Fruit fly (Drosophila melanogaster) whole organism, larva: ENCODE results near the gene CG13044.

ENCODE experiments used
- noc ChIP-seq: fragments of 200-800 bp; sonication (Bioruptor generic); optimal IDR thresholded peaks from 3 replicates; lab custom pipeline; 2019; ENCODE audit warnings: missing biosample characterization, mild to moderate bottlenecking, missing genetic modification characterization, moderate library complexity

Gene CG13044

DNA sequence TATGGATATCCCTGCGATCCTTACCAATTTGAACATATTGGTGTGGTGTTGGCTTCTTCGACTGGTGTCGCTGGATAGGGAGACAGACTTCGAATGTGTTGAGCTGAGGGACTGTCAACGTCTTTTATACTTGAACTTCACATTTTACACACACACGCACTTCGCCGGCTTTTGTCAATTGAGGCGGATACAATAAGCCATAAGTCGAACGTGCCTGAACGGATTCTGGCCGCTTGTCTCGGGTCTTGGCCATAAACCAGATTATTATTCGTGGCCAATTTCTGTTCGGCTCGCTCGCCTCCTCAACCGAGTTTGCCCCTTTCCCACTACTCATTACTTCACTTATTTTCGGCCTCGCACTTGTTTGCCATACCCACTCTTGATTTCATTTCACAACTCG lies at the start of gene CG13044:
Gene CG13044, minus strand, starts transcription at position 101 of the 400 bp plus-strand sequence.
- no peak for TF ChIP-seq noc (tag; lab: Kevin White, UChicago)

DNA sequence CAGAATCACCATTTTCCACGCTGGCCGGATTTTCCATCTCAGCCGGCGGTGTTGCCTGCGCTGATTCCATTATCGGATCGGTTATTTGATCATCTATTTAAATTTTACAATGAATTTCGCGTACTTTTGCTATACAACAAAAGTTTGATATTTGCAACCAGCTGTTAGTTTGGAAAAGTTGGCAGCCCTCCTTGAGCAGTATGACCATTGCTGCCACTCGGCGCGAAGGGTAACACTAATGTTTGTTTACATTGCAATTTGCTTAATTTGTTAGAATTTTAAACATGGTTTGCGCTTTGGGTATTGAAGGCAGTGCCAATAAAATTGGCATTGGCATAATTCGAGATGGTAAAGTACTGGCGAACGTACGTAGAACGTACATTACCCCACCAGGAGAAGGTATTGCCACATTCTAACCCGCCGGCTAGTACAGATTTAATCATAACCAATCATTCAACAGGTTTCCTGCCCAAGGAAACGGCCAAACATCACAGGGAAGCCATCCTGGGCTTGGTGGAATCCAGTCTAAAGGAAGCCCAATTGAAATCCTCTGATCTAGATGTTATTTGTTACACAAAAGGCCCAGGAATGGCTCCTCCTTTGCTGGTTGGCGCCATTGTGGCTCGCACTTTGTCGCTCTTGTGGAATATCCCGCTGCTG lies 48.9 kb upstream of the CG13044 start, which contains the start of the genes Golgin104 and Tcs3:
Gene Golgin104, minus strand, starts transcription at position 182 of the 660 bp plus-strand sequence.
Gene Tcs3, plus strand, starts transcription at position 222 of the 660 bp plus-strand sequence.
- TF ChIP-seq noc (tag; lab: Kevin White, UChicago), result no peak

DNA sequence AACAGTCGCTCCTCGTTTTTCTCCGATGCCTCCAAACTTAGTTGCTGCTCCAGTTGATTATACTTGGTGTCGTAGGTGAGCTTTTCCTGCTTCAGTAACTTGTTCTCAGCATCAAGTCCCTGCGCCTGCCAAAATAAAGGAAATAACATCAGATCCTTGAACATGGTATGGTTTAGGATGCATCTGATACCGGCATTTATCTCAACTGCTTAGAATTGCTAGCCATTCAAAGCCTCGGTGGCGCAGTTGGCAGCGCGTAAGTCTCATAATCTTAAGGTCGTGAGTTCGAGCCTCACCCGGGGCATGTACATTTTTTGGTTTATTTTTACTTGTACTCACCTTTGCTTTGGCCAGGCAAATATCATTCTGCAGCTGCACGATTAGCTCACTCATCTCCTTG lies 46.7 kb upstream of the CG13044 start:
- no peak for TF ChIP-seq noc (tag; lab: Kevin White, UChicago)

DNA sequence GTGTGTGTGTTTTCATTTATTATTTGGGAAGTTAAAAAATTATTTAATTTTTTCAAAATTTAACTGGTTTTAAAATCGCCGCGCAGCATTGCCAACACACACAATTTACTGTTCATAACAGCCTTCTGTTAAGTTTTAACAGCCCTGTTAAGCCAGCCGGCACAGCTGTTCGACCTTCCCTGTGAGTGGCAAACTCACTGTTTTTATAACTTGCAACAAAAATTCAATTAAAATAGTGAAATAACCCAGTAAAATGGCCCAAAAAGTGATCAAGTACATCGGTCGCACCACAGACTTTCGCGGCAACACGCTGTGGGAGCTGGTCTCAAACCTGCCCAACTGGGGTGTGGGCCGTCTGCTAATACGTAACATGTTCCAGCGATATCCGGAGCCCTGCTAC lies 44.9 kb upstream of the CG13044 start, which contains the start of gene mRpS34:
Gene mRpS34, plus strand, starts transcription at position 161 of the 400 bp plus-strand sequence.
- no peak for TF ChIP-seq noc (tag; lab: Kevin White, UChicago)

DNA sequence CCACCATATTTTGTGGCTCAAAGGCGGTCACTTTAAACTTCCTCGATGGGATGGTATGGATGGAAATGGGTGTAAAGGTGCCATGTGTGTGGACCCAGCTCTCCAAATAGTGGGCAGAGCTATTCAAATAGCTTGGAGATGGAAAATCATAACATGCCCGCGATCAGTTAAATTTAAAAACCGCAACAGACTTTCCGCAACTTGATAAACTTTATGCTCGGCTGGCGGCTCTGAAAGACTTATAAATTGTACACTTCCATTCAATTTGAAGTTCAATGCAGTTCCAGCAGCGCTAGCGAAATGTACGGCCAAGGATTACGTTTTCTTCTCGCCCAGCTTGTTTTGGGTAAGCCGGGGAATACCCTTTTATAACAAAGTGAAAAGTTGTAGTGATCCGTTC lies 43.0 kb upstream of the CG13044 start, which contains the start of gene CG33257:
Gene CG33257, plus strand, starts transcription at position 301 of the 400 bp plus-strand sequence.
- TF ChIP-seq noc (tag; lab: Kevin White, UChicago), result no peak

DNA sequence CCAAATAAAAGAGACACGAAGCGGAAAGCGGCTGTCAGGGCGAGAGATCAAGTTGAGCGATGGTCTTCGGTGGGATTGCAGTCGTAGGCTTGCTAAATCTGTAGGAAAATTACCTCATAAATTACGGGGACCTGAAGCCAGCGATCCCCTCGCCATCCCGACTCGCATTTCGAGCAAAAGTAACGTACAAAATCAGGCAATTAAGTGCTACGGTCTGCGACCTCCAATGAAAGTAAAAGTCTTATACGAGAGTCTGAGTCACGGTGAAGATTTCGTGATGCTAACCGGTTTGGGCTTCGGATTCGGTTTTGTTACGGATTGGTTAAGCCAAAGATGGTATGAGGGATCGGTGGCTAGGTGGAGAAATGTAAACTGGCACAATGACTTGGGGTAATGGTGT lies 36.9 kb upstream of the CG13044 start:
- no peak for TF ChIP-seq noc (tag; lab: Kevin White, UChicago)

DNA sequence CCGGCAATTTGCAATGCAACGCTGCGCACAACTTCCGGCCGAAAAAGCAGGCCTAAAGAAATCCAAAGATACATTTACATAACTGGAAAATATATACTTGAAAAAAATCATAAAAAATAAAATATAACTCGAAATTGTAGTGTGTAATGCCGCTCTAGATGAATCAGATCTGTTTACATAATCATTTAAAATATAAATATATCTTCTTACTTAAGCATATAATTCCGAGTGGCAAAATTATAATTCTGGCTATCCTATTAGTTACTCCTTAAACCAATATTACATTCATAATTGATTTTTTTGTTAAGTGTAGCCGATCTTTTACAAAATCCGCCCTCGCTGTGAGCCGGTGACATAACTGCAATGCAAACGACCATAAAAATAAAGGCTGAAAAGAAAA lies 36.5 kb upstream of the CG13044 start:
- TF ChIP-seq noc (tag; lab: Kevin White, UChicago), result no peak

DNA sequence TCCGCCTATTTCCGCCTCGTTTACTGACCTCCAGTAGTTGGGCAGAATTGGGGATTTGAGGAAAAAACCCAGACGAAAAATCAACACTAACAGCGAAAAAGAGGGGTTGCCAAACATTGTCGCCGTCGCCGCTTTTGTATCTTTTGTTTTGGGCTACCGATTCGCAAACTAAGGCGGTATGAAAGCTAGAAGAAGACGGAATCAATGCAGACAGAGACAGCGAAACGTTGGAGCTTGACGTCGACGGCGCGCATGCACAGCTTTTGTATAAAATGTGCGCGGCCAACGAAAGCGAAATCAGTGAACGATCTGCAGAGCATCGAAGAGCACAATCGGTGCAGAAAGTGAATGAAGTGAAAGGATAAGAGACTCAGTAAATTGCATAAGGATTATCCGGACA lies 35.7 kb upstream of the CG13044 start, which contains the start of gene CG4998:
Gene CG4998, plus strand, starts transcription at position 301 of the 400 bp plus-strand sequence.
- no peak for TF ChIP-seq noc (tag; lab: Kevin White, UChicago)

DNA sequence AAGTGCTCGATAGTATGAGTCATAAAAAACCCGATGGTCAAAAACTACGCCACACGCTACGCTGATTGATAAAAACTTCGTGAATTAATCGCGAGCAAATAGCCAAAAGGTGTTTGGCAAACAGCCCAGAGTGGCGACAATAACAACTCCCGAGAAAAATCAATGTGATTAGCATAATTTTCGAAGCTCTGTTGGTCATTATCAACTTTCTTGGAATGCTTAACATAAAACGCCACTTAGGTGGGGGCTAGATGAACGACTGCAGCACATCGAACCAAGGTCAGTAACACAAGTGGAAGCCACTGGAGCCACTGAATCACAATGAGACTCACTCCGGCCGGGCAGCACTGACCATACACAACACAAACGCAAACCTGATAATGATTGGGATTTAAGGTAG lies 34.8 kb upstream of the CG13044 start:
- TF ChIP-seq noc (tag; lab: Kevin White, UChicago), result no peak

DNA sequence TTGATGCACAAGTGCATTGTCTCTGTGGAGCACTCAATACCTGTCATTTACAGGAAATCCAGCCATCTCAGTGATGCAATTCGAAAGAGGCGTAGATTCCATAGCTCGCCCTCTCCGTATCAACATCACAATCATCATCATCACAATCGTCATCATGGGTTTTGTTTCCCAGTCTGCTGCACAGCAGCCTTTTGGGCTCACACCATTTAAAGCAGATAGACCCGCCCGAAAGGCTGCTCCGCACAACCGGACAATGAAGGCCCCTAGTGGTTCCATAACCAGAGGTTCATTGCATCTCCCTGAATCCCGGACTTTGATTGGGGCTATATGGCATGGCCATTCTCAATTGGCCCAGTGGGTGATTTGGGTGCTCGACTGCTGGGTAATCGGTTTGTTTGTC lies 31.9 kb upstream of the CG13044 start:
- no peak for TF ChIP-seq noc (tag; lab: Kevin White, UChicago)

DNA sequence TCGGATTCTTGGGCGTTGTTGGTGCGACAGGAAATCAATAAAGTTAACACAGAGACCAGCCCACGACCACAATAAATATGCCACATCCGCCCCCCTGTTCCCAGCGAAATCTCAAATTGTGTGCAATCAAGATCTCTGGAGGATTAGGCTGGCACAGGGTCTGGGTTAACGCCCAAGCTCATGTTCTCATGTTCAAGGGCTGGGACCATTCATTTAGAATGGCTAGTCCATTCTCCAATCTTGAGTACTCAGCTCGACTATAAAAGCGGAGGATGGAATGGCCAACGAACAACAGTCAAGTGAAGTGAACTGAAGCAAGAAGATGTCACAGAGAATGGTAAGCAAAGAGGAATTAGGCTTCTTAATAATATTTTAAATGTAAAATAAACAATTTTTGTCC lies 30.0 kb upstream of the CG13044 start, which contains the start of gene CG13056:
Gene CG13056, plus strand, starts transcription at position 301 of the 400 bp plus-strand sequence.
- no peak for TF ChIP-seq noc (tag; lab: Kevin White, UChicago)

DNA sequence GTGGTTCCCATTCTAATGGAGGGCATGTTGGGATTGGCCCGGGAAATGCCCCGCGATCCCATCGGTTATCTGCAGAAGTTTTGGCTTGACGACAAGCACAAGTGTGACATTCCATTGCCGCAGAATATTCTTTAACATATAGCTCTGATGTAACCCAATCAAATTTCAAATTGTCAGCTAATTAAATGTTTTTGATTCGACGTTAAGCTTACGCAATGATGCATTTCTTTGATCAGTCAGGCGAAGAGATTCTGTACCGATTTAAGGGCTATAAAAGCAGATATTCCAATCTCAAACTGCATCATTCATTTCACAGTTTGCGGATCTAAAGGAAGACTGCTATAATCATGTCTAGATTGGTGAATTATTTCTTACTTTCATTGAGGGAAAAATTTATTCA lies 28.7 kb upstream of the CG13044 start, which contains the start of gene retinin:
Gene retinin, plus strand, starts transcription at position 301 of the 400 bp plus-strand sequence.
- TF ChIP-seq noc (tag; lab: Kevin White, UChicago), result no peak

DNA sequence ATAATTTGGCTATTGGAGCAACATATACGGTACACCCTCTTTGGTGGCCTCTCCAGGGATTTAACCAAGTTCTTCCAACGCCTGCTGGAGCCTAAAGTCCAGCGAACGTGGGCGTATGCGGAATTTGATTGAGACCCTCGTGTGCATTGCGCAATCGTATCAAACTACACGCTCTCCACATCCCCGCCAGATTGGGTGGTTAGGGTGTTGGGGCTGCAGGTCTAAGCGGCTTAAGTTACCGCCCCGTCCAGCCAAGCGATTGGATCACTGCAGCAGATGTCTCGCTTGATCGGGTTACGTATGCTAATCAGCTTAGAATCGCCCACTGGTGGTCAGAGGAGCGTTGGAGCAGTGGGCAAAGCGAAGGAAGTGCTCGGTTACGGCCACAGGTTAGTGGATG lies 27.8 kb upstream of the CG13044 start, which contains the start of gene CG33060:
Gene CG33060, plus strand, starts transcription at position 301 of the 400 bp plus-strand sequence.
- TF ChIP-seq noc (tag; lab: Kevin White, UChicago), result no peak

DNA sequence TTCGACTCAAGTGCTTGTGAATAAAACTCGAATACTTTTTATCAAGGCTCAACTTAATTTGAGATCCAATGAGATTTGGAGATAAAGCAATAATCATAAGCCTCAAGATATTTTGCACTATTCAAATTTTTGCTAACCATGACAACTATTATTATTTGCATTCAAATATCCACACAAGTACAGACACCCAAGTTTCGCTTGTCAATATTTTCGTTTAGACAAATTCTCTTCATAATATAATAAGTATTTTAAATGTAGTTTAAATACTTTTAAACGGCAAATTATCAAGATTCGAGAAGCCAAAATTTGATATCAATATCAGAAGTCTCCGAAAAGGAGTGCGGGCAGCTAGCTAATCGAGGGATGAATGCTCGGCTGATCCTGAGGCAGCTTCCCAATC lies 26.5 kb upstream of the CG13044 start, which contains the start of gene CG33061:
Gene CG33061, plus strand, starts transcription at position 301 of the 400 bp plus-strand sequence.
- TF ChIP-seq noc (tag; lab: Kevin White, UChicago), result no peak

DNA sequence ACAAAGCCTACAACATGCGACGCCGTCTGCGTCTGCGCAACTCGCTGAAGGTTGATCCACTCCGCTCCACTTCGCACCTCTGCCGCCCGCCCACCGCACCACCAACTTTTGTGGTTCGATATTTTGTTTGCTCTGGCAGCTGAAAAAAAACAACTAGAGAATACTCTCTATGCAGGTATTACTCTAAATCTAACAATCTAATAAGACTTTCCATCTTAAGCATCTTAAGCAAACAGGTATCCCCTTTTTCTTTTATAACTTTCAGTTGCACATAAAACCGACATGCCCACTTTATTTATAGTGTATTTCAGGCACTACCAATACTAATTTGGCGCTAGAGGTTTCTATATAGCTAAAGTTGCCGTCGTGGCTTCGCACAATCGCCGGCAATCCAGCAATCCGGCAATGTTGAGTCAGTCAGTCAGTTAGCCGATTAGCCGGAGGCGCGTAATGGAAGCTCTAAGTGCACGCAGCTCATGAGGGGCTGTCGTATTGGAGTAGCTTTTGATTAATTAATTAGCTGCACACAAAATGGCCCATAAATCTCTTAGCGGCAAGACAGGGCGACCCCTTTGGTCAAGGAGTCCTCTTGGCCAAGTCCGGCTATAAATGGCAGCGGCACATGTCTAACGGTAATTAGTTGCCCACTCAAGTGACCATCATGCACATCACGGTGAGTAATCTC lies 25.4 kb upstream of the CG13044 start, which contains the start of gene CG13058:
Gene CG13058, plus strand, starts transcription at position 635 of the 685 bp plus-strand sequence.
- peak; percentile 75 for TF ChIP-seq noc (tag; lab: Kevin White, UChicago)

DNA sequence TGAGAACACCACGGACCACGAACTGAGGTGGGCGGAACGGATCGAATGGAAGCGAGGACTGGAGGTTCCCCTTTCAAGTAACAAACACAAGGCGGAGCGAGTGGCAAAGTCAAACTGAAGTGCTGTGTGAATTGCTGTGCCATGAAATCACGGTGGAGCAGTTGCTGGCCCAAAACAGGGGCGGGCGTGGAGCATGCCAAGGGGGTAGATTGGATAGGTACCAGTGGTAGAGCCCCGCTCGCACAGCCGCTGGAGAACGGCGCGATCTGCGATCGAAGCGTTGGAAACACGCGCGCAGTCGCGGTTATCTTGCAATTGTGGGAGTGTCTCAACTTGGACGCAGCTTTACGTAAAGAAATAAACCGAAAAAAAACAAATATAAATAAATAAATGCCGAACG lies 24.8 kb upstream of the CG13044 start, which contains the start of gene CG13038:
Gene CG13038, minus strand, starts transcription at position 118 of the 400 bp plus-strand sequence.
- TF ChIP-seq noc (tag; lab: Kevin White, UChicago), result no peak
